Fruit fly (Drosophila melanogaster): ENCODE measurements around the gene Elo68alpha.

- TF ChIP-seq Myc (optimal IDR thresholded peaks at IDR 0.05) (no peak), psq (optimal IDR thresholded peaks at IDR 0.05) (no peak), insv (optimal IDR thresholded peaks at IDR 0.05) (no peak), Sin3A (optimal IDR thresholded peaks at IDR 0.05) (no peak)
These were observed 28.6 kb downstream of the Elo68alpha start, which contains the start of the genes Pfdn2 and Noc1 for dm6 chr3L:11074043-11074853.

Measured in Kc167 (cell line).